Worm (Caenorhabditis elegans) whole organism, late embryonic: ENCODE data around the gene Y54G2A.77.

Experiments used
- ceh-14 ChIP-seq: sonication (generic microtip); optimal IDR thresholded peaks from 2 replicates; lab custom pipeline; 2016; ENCODE audit warnings: missing genotype, missing genetic modification characterization, missing compliant biosample characterization
- nhr-11 ChIP-seq: fragments of 150-350 bp; optimal IDR thresholded peaks from 2 replicates; lab custom pipeline; 2014; ENCODE audit warnings: missing biosample characterization, missing genetic modification characterization
- pqm-1 ChIP-seq: sonication (generic microtip); optimal IDR thresholded peaks from 2 replicates; lab custom pipeline; 2016; ENCODE audit warnings: missing genetic modification characterization, missing compliant biosample characterization

DNA sequence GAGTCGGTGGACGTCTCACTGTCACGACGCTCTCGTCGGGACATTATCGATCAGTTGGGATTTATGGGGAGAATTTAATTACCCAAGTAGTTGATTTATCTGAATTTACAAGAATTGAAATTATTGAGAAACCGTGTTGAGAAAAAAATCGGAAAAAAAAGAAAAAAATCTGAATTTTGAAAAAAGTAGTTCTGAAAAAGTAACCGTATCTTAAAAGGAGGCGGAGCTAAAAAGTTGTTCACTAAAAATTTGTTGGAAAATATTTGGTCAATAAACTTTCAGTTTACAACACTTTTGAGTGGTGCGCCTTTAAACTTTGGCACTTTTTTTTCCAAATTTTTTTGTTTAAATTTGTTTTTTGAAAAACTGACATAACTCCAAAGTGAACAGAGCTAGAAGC, 9.2 kb downstream of the Y54G2A.77 start, which contains the start of gene Y54G2A.11:
- TF ChIP-seq ceh-14 (tag; lab: Kevin White, UChicago): no peak
- no peak for TF ChIP-seq pqm-1 (tag; lab: Kevin White, UChicago)
- TF ChIP-seq nhr-11: no peak
